Fruit fly (Drosophila melanogaster): ENCODE measurements around the gene BtbVII.

DNA sequence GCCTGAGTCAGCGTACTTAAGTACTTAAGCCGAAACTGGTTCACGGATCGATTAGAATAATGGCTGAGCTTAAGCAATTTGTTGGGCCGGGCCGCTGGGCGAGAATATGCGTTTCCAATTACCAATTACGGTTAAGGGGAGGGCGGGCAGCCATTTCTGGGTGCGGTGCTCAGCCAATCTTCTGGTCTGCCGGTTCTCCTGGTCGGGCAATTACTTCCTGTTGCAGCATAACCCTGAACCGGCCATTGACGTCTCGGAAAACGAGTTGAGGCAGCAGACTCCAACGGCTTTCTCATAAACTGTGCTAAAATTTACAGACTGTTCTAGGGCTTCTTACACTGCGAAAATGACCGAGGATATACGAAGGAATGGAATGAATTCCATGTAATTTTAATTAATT lies 47.3 kb upstream of the BtbVII start:
- TF ChIP-seq CTCF (optimal IDR thresholded peaks at IDR 0.05) (no peak), CG8478 (optimal IDR thresholded peaks at IDR 0.05) (no peak)
